Worm (Caenorhabditis elegans): ENCODE results near the gene srh-201.

DNA sequence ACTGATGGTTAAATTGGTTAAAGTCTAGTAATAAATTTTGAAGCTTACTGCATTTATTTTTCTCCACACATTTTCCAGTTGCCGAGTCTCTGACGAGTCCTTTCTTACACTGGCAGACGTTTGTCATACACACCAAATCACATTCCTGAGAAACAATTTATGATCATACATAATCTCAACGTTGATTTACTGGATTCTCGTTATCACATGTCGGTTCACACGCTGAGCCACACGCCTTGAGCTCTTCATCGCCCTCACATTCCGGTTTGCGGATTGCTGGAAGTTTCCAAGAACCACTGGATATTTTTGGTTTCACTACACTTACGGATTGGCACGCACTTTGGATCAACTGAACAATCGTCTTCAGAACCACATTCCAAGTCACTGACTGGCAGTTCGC lies 42.0 kb upstream of the srh-201 start:
- TF ChIP-seq tab-1 (GFP tag; IDR thresholded peaks at IDR 0.05) (no peak), med-1 (GFP tag; optimal IDR thresholded peaks at IDR 0.05; ENCODE audit: insufficient read depth) (no peak), T22C8.4 (GFP tag; IDR thresholded peaks at IDR 0.05) (no peak), ref-1 (GFP tag; conservative IDR thresholded peaks at IDR 0.05) (no peak)

All from whole organism, midembryonic.